Fruit fly (Drosophila melanogaster) whole organism, embryonic: ENCODE measurements around the gene CG1999.

Source experiments
- Deaf1 ChIP-seq: fragments of 200-800 bp; optimal IDR thresholded peaks from 3 replicates; lab custom pipeline; 2019; ENCODE audit warnings: missing biosample characterization, mild to moderate bottlenecking, missing genetic modification characterization, moderate library complexity
- gcm2 ChIP-seq: fragments of 200-800 bp; sonication (Bioruptor generic); optimal IDR thresholded peaks from 2 replicates; lab custom pipeline; 2016; ENCODE audit warnings: missing biosample characterization, missing genetic modification characterization
- trh ChIP-seq: fragments of 200-800 bp; sonication (Bioruptor generic); optimal IDR thresholded peaks from 2 replicates; lab custom pipeline; 2016; ENCODE audit warnings: missing biosample characterization, missing genetic modification characterization

DNA sequence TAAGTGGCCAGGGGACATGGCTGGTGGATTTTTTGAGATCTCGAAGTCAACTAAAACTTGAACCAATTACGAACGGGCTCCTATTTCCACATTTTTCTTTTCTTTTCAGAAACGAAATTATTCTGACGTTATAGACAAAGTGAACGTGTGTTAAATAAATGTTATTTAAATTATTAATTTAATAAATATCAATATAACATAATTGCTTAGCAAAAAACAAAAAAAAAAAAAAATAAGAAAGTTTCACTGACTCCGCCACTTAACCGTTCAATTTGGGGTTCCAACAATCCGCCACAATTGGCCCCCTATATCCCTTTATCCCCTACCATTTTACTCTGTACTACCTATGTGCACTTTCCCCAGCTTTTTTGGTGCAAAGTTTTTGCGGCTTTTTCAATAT lies 24.3 kb downstream of the CG1999 start, which contains the start of gene CG42781:
- no peak for TF ChIP-seq gcm2 (GFP tag; lab: Kevin White, UChicago)
- no peak for TF ChIP-seq trh (GFP tag; lab: Kevin White, UChicago)
- TF ChIP-seq Deaf1 (tag; lab: Kevin White, UChicago), result no peak
